Worm (Caenorhabditis elegans) whole organism, early embryonic: ENCODE measurements around the gene ttr-28.

Source experiments
- F13C5.2 ChIP-seq: sonication (generic microtip); optimal IDR thresholded peaks from 2 replicates; lab custom pipeline; 2017; ENCODE audit warnings: mild to moderate bottlenecking, missing genetic modification characterization, inconsistent platforms, missing compliant biosample characterization
- aly-1 ChIP-seq: sonication (generic microtip); optimal IDR thresholded peaks from 2 replicates; lab custom pipeline; 2016; ENCODE audit warnings: missing genetic modification characterization, missing compliant biosample characterization
- ama-1 ChIP-seq: fragments of 150-350 bp; optimal IDR thresholded peaks from 2 replicates; lab custom pipeline; 2014
- ceh-13 ChIP-seq: fragments of 200-800 bp; sonication (Bioruptor generic); optimal IDR thresholded peaks from 2 replicates; lab custom pipeline; 2018; ENCODE audit warnings: mild to moderate bottlenecking, missing genetic modification characterization, missing compliant biosample characterization
- ets-7 ChIP-seq: sonication (generic microtip); optimal IDR thresholded peaks from 2 replicates; lab custom pipeline; 2016; ENCODE audit warnings: missing genotype, missing genetic modification characterization, missing compliant biosample characterization
- flt-1 ChIP-seq: fragments of 200-800 bp; sonication (Bioruptor generic); IDR thresholded peaks from 2 replicates; pipeline ENCODE4 v1.3.6; 2022; ENCODE audit warnings: missing genetic modification characterization, missing compliant biosample characterization
- pes-1 ChIP-seq: fragments of 200-800 bp; sonication (Bioruptor generic); IDR thresholded peaks from 2 replicates; pipeline ENCODE4 v1.3.6; 2022; ENCODE audit warnings: missing genetic modification reagents, missing genetic modification characterization, missing compliant biosample characterization
- scrt-1 ChIP-seq: fragments of 200-800 bp; sonication (Bioruptor generic); IDR thresholded peaks from 2 replicates; pipeline ENCODE4 v1.3.6; 2022; ENCODE audit warnings: missing genetic modification characterization, missing compliant biosample characterization
- sea-1 ChIP-seq: fragments of 200-800 bp; sonication (Bioruptor generic); conservative IDR thresholded peaks from 2 replicates; pipeline ENCODE4 v1.3.6; 2022; ENCODE audit warnings: missing genetic modification characterization, missing compliant biosample characterization
- tbx-11 ChIP-seq: fragments of 200-800 bp; sonication (Bioruptor generic); IDR thresholded peaks from 2 replicates; pipeline ENCODE4 v1.3.6; 2022; ENCODE audit warnings: missing genetic modification characterization, missing compliant biosample characterization

- TF ChIP-seq flt-1 (GFP tag; lab: Robert Waterston, UW): no peak
- no peak for TF ChIP-seq pes-1 (GFP tag; lab: Robert Waterston, UW)
- no peak for TF ChIP-seq ama-1 (lab: Kevin White, UChicago)
- no peak for TF ChIP-seq sea-1 (GFP tag; lab: Robert Waterston, UW)
- TF ChIP-seq tbx-11: no peak
- TF ChIP-seq scrt-1 (GFP tag; lab: Robert Waterston, UW): no peak
- no peak for TF ChIP-seq ceh-13
- TF ChIP-seq ets-7 (tag; lab: Kevin White, UChicago): no peak
- TF ChIP-seq F13C5.2: no peak
- TF ChIP-seq aly-1 (tag; lab: Kevin White, UChicago): no peak
Observed at ce11 chrV:12875850-12876249, 29.1 kb downstream of the ttr-28 start.
